Worm (Caenorhabditis elegans): ENCODE results near the gene C34B4.5.
A peak's percentile ranks its signal among the peaks of the same experiment; 100 is the strongest.

C34B4.5 gene

ce11 chrV:13129895-13130294 is 34.1 kb downstream of the C34B4.5 start, which contains the start of gene eat-6:
TSS of gene eat-6 (minus strand) at chrV:13129995.
- TF ChIP-seq pat-9 (tag; optimal IDR thresholded peaks at IDR 0.05) (no peak), C08G9.2 (tag; optimal IDR thresholded peaks at IDR 0.05) (no peak), ceh-34 (tag; optimal IDR thresholded peaks at IDR 0.05) (no peak), lim-6 (tag; optimal IDR thresholded peaks at IDR 0.05) (no peak), pros-1 (tag; optimal IDR thresholded peaks at IDR 0.05) (no peak), unc-55 (GFP tag; optimal IDR thresholded peaks at IDR 0.05) (no peak), fax-1 (tag; optimal IDR thresholded peaks at IDR 0.05) (no peak), F13H6.1 (tag; optimal IDR thresholded peaks at IDR 0.05) (no peak), pag-3 (tag; optimal IDR thresholded peaks at IDR 0.05; ENCODE audit: borderline replicate concordance) (no peak), ttx-3 (tag; optimal IDR thresholded peaks at IDR 0.05) (no peak), tbx-7 (tag; optimal IDR thresholded peaks at IDR 0.05) (no peak), hlh-15 (tag; optimal IDR thresholded peaks at IDR 0.05) (no peak), ceh-6 (GFP tag; optimal IDR thresholded peaks at IDR 0.05) (no peak), rnt-1 (tag; optimal IDR thresholded peaks at IDR 0.05) (no peak), ztf-16 (tag; optimal IDR thresholded peaks at IDR 0.05) (no peak)

- TF ChIP-seq ceh-22 (tag; optimal IDR thresholded peaks at IDR 0.05) (no peak), sox-2 (GFP tag; IDR thresholded peaks at IDR 0.05) (no peak), hlh-30 (tag; optimal IDR thresholded peaks at IDR 0.05; ENCODE audit: insufficient read depth) (no peak), ceh-34 (tag; optimal IDR thresholded peaks at IDR 0.05) (peak; percentile 61), ceh-48 (tag; optimal IDR thresholded peaks at IDR 0.05) (peak; percentile 56), unc-3 (GFP tag; conservative IDR thresholded peaks at IDR 0.05) (no peak), unc-3 (tag; optimal IDR thresholded peaks at IDR 0.05) (no peak), pros-1 (tag; optimal IDR thresholded peaks at IDR 0.05) (peak; percentile 46), tbx-2 (tag; optimal IDR thresholded peaks at IDR 0.05) (peak; percentile 82), dve-1 (tag; optimal IDR thresholded peaks at IDR 0.05) (peak; percentile 24), lim-6 (tag; optimal IDR thresholded peaks at IDR 0.05) (peak; percentile 21), fkh-10 (GFP tag; optimal IDR thresholded peaks at IDR 0.05) (no peak), unc-86 (tag; optimal IDR thresholded peaks at IDR 0.05) (no peak), rnt-1 (tag; optimal IDR thresholded peaks at IDR 0.05) (no peak), che-1 (tag; optimal IDR thresholded peaks at IDR 0.05) (no peak), ceh-14 (tag; optimal IDR thresholded peaks at IDR 0.05) (peak; percentile 46), ceh-18 (tag; optimal IDR thresholded peaks at IDR 0.05) (peak; percentile 85), K09A11.1 (tag; optimal IDR thresholded peaks at IDR 0.05; ENCODE audit: insufficient read depth) (no peak), zip-5 (tag; optimal IDR thresholded peaks at IDR 0.05) (no peak), ceh-2 (tag; optimal IDR thresholded peaks at IDR 0.05) (peak; percentile 32), pag-3 (tag; optimal IDR thresholded peaks at IDR 0.05; ENCODE audit: borderline replicate concordance) (no peak), elt-4 (tag; optimal IDR thresholded peaks at IDR 0.05) (no peak), unc-55 (GFP tag; optimal IDR thresholded peaks at IDR 0.05) (peak; percentile 59), ceh-9 (tag; optimal IDR thresholded peaks at IDR 0.05) (no peak), C08G9.2 (tag; optimal IDR thresholded peaks at IDR 0.05) (peak; percentile 52), ref-2 (tag; optimal IDR thresholded peaks at IDR 0.05) (peak; percentile 54), ceh-6 (GFP tag; optimal IDR thresholded peaks at IDR 0.05) (no peak), ahr-1 (tag; optimal IDR thresholded peaks at IDR 0.05) (no peak), sdc-2 (tag; optimal IDR thresholded peaks at IDR 0.05) (peak; percentile 44), F13H6.1 (tag; optimal IDR thresholded peaks at IDR 0.05) (peak; percentile 7), hlh-6 (tag; optimal IDR thresholded peaks at IDR 0.05) (peak; percentile 56), dmd-4 (tag; optimal IDR thresholded peaks at IDR 0.05; ENCODE audit: borderline replicate concordance) (peak; percentile 20), nhr-232 (tag; optimal IDR thresholded peaks at IDR 0.05) (peak; percentile 20), nhr-11 (tag; optimal IDR thresholded peaks at IDR 0.05) (no peak), C38D4.7 (GFP tag; optimal IDR thresholded peaks at IDR 0.05) (peak; percentile 8), hlh-8 (tag; optimal IDR thresholded peaks at IDR 0.05) (peak; percentile 18), nfya-1 (tag; optimal IDR thresholded peaks at IDR 0.05) (peak; percentile 74), K02D7.2 (tag; optimal IDR thresholded peaks at IDR 0.05) (peak; percentile 15), ttx-3 (tag; optimal IDR thresholded peaks at IDR 0.05) (no peak), syd-9 (tag; optimal IDR thresholded peaks at IDR 0.05) (peak; percentile 26), elt-2 (tag; optimal IDR thresholded peaks at IDR 0.05) (peak; percentile 38), fax-1 (tag; optimal IDR thresholded peaks at IDR 0.05) (peak; percentile 25), ceh-31 (tag; optimal IDR thresholded peaks at IDR 0.05) (peak; percentile 69), ceh-30 (tag; optimal IDR thresholded peaks at IDR 0.05) (no peak), ets-4 (tag; optimal IDR thresholded peaks at IDR 0.05) (no peak), unc-42 (tag; optimal IDR thresholded peaks at IDR 0.05) (peak; percentile 78)
Measured at ce11 chrV:13130439-13130840, 34.7 kb downstream of the C34B4.5 start.

Data from whole organism, late embryonic.